Fruit fly (Drosophila melanogaster): ENCODE measurements around the gene CG17738.

The CG17738 gene

DNA sequence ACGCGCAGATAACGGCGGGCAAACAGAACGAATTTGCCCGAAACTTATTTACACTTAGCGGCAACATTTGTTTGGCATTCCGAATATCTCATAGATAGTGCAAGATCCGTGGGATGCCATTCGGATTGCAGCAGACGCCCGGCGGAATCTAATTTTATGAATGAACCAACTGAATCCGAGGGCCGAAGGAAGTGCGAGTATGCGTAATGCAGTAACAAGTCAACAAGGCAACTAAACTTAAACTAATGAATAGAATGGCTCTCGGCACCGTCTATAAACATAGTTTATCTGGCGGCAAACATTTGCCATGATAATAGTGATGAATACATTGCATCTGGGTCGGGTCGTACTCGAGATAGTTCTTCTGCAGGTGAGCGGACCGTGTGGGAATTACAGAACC, 20.5 kb upstream of the CG17738 start:
- TF ChIP-seq CG34367 (tag; optimal IDR thresholded peaks at IDR 0.05) = no peak
- no peak for TF ChIP-seq CG8159 (tag; optimal IDR thresholded peaks at IDR 0.05)
- no peak for TF ChIP-seq Snoo (tag; optimal IDR thresholded peaks at IDR 0.05)
- no peak for TF ChIP-seq gl (tag; optimal IDR thresholded peaks at IDR 0.05)
- no peak for TF ChIP-seq CG32121 (GFP tag; IDR thresholded peaks at IDR 0.05)
- no peak for TF ChIP-seq CG13204 (GFP tag; optimal IDR thresholded peaks at IDR 0.05)
- no peak for TF ChIP-seq CG17806 (tag; optimal IDR thresholded peaks at IDR 0.05)
- no peak for TF ChIP-seq CG9948 (tag; optimal IDR thresholded peaks at IDR 0.05)
- TF ChIP-seq fd96Ca (GFP tag; IDR thresholded peaks at IDR 0.05) = no peak
- no peak for TF ChIP-seq CG14655 (GFP tag; optimal IDR thresholded peaks at IDR 0.05)
- no peak for TF ChIP-seq CG8301 (tag; optimal IDR thresholded peaks at IDR 0.05)
- TF ChIP-seq Pif1B (GFP tag; optimal IDR thresholded peaks at IDR 0.05) = no peak
- TF ChIP-seq rn (GFP tag; IDR thresholded peaks at IDR 0.05) = no peak
- TF ChIP-seq Ets98B (GFP tag; IDR thresholded peaks at IDR 0.05) = no peak
- TF ChIP-seq CG4496 (GFP tag; IDR thresholded peaks at IDR 0.05) = no peak

DNA sequence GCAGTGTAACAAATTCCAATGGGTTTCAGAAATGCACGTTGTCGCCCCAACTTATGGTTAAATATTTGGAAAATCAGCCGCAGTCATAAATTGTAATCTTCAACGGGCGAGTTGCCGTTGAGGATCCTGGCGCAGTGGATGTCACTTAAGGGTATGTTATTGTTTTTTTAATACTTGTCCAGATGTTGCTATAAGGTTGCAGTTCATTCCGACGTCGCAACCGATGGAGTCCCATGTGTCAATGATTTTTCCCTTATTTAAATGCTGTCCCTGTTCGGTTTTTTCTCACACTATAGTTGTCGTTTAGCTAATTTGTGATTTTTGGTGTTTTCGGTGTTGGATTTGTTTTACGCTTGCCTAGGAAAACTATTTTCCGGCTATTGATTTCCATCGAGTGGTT, 19.2 kb upstream of the CG17738 start:
- no peak for TF ChIP-seq Ets98B (GFP tag; IDR thresholded peaks at IDR 0.05)
- TF ChIP-seq CG15710 (tag; optimal IDR thresholded peaks at IDR 0.05) = no peak
- no peak for TF ChIP-seq CG14655 (GFP tag; optimal IDR thresholded peaks at IDR 0.05)
- no peak for TF ChIP-seq CG8301 (tag; optimal IDR thresholded peaks at IDR 0.05)
- TF ChIP-seq CG4496 (GFP tag; IDR thresholded peaks at IDR 0.05) = no peak
- no peak for TF ChIP-seq Pif1B (GFP tag; optimal IDR thresholded peaks at IDR 0.05)
- no peak for TF ChIP-seq CG17806 (tag; optimal IDR thresholded peaks at IDR 0.05)
- no peak for TF ChIP-seq CG34367 (tag; optimal IDR thresholded peaks at IDR 0.05)
- no peak for TF ChIP-seq EcR (GFP tag; optimal IDR thresholded peaks at IDR 0.05)
- TF ChIP-seq CG32121 (GFP tag; IDR thresholded peaks at IDR 0.05) = no peak

DNA sequence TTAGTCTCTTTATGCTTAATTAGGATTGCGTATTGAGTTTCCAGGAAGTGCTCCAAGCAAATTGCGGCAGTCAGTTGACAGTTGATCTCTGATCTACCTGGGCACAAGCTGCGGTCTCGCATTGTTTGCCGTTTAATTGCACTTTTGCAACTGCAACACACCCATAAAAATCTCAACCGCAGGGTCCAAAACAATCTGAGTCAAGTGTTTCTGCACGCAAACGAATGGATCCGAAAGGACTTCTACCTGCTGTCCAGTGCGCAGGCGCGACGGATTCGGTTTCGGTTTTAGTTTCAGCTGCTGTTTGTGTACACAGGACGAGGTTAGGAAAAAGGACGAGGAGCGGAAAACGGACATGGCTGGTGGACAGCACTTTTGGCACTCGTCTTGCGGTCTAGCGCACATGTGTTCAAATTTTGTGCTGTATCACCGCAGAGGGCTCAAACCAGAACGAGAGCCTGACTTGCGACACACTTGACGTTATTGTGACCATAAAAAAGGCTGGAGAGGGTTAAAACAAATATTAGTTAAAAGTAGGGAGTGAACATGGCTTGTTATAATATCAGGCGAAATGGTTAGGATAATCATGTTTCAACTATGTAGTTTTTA, 18.1 kb upstream of the CG17738 start:
- TF ChIP-seq Snoo (tag; optimal IDR thresholded peaks at IDR 0.05) (no peak), CG32121 (GFP tag; IDR thresholded peaks at IDR 0.05) (no peak), gl (tag; optimal IDR thresholded peaks at IDR 0.05) (no peak), CG12605 (GFP tag; IDR thresholded peaks at IDR 0.05) (no peak), Pif1B (GFP tag; optimal IDR thresholded peaks at IDR 0.05) (no peak), Pif1A (GFP tag; optimal IDR thresholded peaks at IDR 0.05) (no peak), CG10348 (GFP tag; IDR thresholded peaks at IDR 0.05) (no peak), CG34367 (tag; optimal IDR thresholded peaks at IDR 0.05) (no peak), D1 (tag; optimal IDR thresholded peaks at IDR 0.05) (no peak), CG8159 (tag; optimal IDR thresholded peaks at IDR 0.05) (no peak), CG15710 (tag; optimal IDR thresholded peaks at IDR 0.05) (no peak), EcR (GFP tag; optimal IDR thresholded peaks at IDR 0.05) (no peak), CG9948 (tag; optimal IDR thresholded peaks at IDR 0.05) (no peak), CG4496 (GFP tag; IDR thresholded peaks at IDR 0.05) (no peak), fd96Ca (GFP tag; IDR thresholded peaks at IDR 0.05) (no peak), rn (GFP tag; IDR thresholded peaks at IDR 0.05) (no peak), CG14655 (GFP tag; optimal IDR thresholded peaks at IDR 0.05) (no peak), CG13204 (GFP tag; optimal IDR thresholded peaks at IDR 0.05) (no peak)

- TF ChIP-seq CG17806 (tag; optimal IDR thresholded peaks at IDR 0.05) = no peak
- TF ChIP-seq Ets98B (GFP tag; IDR thresholded peaks at IDR 0.05) = no peak
- no peak for TF ChIP-seq CG15710 (tag; optimal IDR thresholded peaks at IDR 0.05)
- no peak for TF ChIP-seq Pif1A (GFP tag; optimal IDR thresholded peaks at IDR 0.05)
- no peak for TF ChIP-seq CG12605 (GFP tag; IDR thresholded peaks at IDR 0.05)
- no peak for TF ChIP-seq EcR (GFP tag; optimal IDR thresholded peaks at IDR 0.05)
- TF ChIP-seq D1 (tag; optimal IDR thresholded peaks at IDR 0.05) = no peak
- no peak for TF ChIP-seq rn (GFP tag; IDR thresholded peaks at IDR 0.05)
- TF ChIP-seq CG4496 (GFP tag; IDR thresholded peaks at IDR 0.05) = no peak
- TF ChIP-seq Snoo (tag; optimal IDR thresholded peaks at IDR 0.05) = no peak
- no peak for TF ChIP-seq CG32121 (GFP tag; IDR thresholded peaks at IDR 0.05)
- no peak for TF ChIP-seq CG8159 (tag; optimal IDR thresholded peaks at IDR 0.05)
- no peak for TF ChIP-seq CG13204 (GFP tag; optimal IDR thresholded peaks at IDR 0.05)
- no peak for TF ChIP-seq CG34367 (tag; optimal IDR thresholded peaks at IDR 0.05)
- no peak for TF ChIP-seq CG8301 (tag; optimal IDR thresholded peaks at IDR 0.05)
- TF ChIP-seq Pif1B (GFP tag; optimal IDR thresholded peaks at IDR 0.05) = no peak
- no peak for TF ChIP-seq gl (tag; optimal IDR thresholded peaks at IDR 0.05)
- TF ChIP-seq fd96Ca (GFP tag; IDR thresholded peaks at IDR 0.05) = no peak
- no peak for TF ChIP-seq CG9948 (tag; optimal IDR thresholded peaks at IDR 0.05)
Measured at dm6 chr3R:12253887-12254286, 16.8 kb upstream of the CG17738 start, which contains the start of gene CG3942. Gene CG3942 (plus strand): TSS chr3R:12254187.

dm6 chr3R:12258437-12258836, 12.3 kb upstream of the CG17738 start, which contains the start of the genes CG44037 and svp:
Gene CG44037 (plus strand): TSS chr3R:12258737.
Gene svp (plus strand): TSS chr3R:12258737.
- TF ChIP-seq Ets98B (GFP tag; IDR thresholded peaks at IDR 0.05) (no peak), EcR (GFP tag; optimal IDR thresholded peaks at IDR 0.05) (no peak), CG8301 (tag; optimal IDR thresholded peaks at IDR 0.05) (no peak), rn (GFP tag; IDR thresholded peaks at IDR 0.05) (no peak)

DNA sequence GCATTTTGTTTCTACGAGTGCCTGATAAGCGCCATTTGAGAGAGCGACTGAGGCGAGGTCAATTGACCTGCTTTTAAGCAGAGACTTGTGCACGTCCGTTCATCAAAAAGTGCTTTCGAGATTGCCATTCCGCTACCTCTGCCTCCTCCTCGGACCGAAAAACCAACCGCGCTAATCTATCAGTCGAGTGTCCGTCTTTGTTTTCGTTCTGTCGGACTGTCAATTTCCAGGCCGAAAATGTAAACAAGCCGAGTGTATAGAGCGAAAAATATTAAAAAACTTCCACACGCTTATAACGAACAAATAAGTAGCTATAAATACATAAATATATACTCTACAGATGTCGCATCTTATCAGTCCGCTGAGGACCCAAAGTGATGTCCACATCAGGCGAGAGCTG, 11.7 kb upstream of the CG17738 start:
- TF ChIP-seq Ets98B (GFP tag; IDR thresholded peaks at IDR 0.05) (no peak), rn (GFP tag; IDR thresholded peaks at IDR 0.05) (no peak), EcR (GFP tag; optimal IDR thresholded peaks at IDR 0.05) (peak; percentile 30)
